Worm (Caenorhabditis elegans) whole organism, mixed stage, embryonic: Measurements from ENCODE around the gene math-39.

ENCODE experiments used
- ces-1 ChIP-seq: fragments of 150-350 bp; optimal IDR thresholded peaks from 2 replicates; lab custom pipeline; 2014; ENCODE audit warnings: missing biosample characterization, missing genetic modification reagents, missing genetic modification characterization
- lsy-2 ChIP-seq: fragments of 150-350 bp; optimal IDR thresholded peaks from 2 replicates; lab custom pipeline; 2014; ENCODE audit warnings: missing biosample characterization, missing genetic modification characterization
- mep-1 ChIP-seq: fragments of 150-350 bp; optimal IDR thresholded peaks from 2 replicates; lab custom pipeline; 2017; ENCODE audit warnings: missing biosample characterization, missing genetic modification reagents, missing genetic modification characterization, inconsistent platforms
- nhr-28 ChIP-seq: fragments of 150-350 bp; optimal IDR thresholded peaks from 2 replicates; lab custom pipeline; 2014; ENCODE audit warnings: missing biosample characterization, missing genetic modification characterization
- nhr-76 ChIP-seq: sonication (generic microtip); optimal IDR thresholded peaks from 2 replicates; lab custom pipeline; 2017; ENCODE audit warnings: missing biosample characterization, missing genetic modification characterization
- snpc-4 ChIP-seq: fragments of 150-350 bp; optimal IDR thresholded peaks from 2 replicates; lab custom pipeline; 2014; ENCODE audit warnings: missing biosample characterization, missing genetic modification characterization
- sptf-1 ChIP-seq: sonication (generic microtip); optimal IDR thresholded peaks from 2 replicates; lab custom pipeline; 2017; ENCODE audit warnings: mild to moderate bottlenecking, missing genetic modification characterization, moderate library complexity, missing compliant biosample characterization
- ztf-11 ChIP-seq: fragments of 150-350 bp; optimal IDR thresholded peaks from 2 replicates; lab custom pipeline; 2014; ENCODE audit warnings: missing biosample characterization, missing genetic modification characterization

ce11 chrII:1869120-1869519 is 37.0 kb downstream of the math-39 start, which contains the start of gene math-14:
- no peak for TF ChIP-seq lsy-2 (tag; lab: Kevin White, UChicago)
- no peak for TF ChIP-seq ztf-11 (tag; lab: Kevin White, UChicago)
- TF ChIP-seq sptf-1 = no peak
- no peak for TF ChIP-seq nhr-76
- TF ChIP-seq snpc-4 = no peak
- TF ChIP-seq ces-1 (GFP tag; lab: Kevin White, UChicago) = no peak
- TF ChIP-seq nhr-28 = no peak
- TF ChIP-seq mep-1 (tag; lab: Kevin White, UChicago) = no peak
